Fruit fly (Drosophila melanogaster): ENCODE data around the gene CG44290.
A peak's percentile ranks its signal among the peaks of the same experiment; 100 is the strongest.

The CG44290 gene

DNA sequence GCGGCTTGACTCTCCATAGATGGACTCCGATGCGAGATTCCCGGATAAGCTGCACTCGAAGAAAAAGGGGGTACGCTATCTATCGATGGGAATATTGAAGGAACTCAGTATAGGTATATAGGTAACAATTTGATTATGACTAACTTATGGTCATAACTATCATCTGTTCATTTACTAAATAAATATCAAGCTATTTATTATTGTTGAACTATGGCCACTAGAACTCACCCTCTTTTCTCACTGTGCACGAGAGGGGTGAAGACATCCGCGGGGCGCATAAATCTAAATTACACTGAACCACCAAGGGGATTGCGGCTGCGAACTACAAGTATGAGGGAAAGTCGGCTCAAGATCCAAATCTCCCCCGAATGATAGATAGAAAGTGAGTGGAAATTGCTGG, at the start of gene CG44290 (continued):
- TF ChIP-seq ac (GFP tag; optimal IDR thresholded peaks at IDR 0.05) (no peak), Hr78 (GFP tag; optimal IDR thresholded peaks at IDR 0.05) (no peak), sug (tag; optimal IDR thresholded peaks at IDR 0.05) (no peak), row (GFP tag; IDR thresholded peaks at IDR 0.05) (peak; percentile 68), Fer2 (tag; optimal IDR thresholded peaks at IDR 0.05) (no peak), CG7271 (tag; optimal IDR thresholded peaks at IDR 0.05) (no peak), CG9727 (GFP tag; optimal IDR thresholded peaks at IDR 0.05) (peak; percentile 46), CG31388 (GFP tag; optimal IDR thresholded peaks at IDR 0.05) (no peak), CG8359 (GFP tag; optimal IDR thresholded peaks at IDR 0.05; ENCODE audit: borderline replicate concordance) (no peak), CG8388 (GFP tag; optimal IDR thresholded peaks at IDR 0.05) (peak; percentile 43), Vsx1 (GFP tag; optimal IDR thresholded peaks at IDR 0.05) (no peak), CG33557 (GFP tag; optimal IDR thresholded peaks at IDR 0.05) (peak; percentile 27), CG12299 (tag; optimal IDR thresholded peaks at IDR 0.05) (no peak), sens (GFP tag) (peak; percentile 96), CG8765 (GFP tag; IDR thresholded peaks at IDR 0.05) (peak; percentile 43; the same call in 1 of the 2 replicates), CG4404 (GFP tag; IDR thresholded peaks at IDR 0.05) (peak; percentile 40; the same call in 1 of the 2 replicates), CG10543 (GFP tag; optimal IDR thresholded peaks at IDR 0.05) (no peak), ash1 (GFP tag; optimal IDR thresholded peaks at IDR 0.05) (no peak), dimm (GFP tag; IDR thresholded peaks at IDR 0.05) (no peak), Asciz (GFP tag; optimal IDR thresholded peaks at IDR 0.05) (peak; percentile 27), CG6813 (GFP tag; optimal IDR thresholded peaks at IDR 0.05) (no peak), kni (GFP tag; optimal IDR thresholded peaks at IDR 0.05) (no peak), Pdp1 (GFP tag; optimal IDR thresholded peaks at IDR 0.05) (peak in 1 of 2 experiments; percentile 44), bigmax (GFP tag; optimal IDR thresholded peaks at IDR 0.05) (no peak), cas (GFP tag; IDR thresholded peaks at IDR 0.05) (no peak), Gsc (GFP tag; IDR thresholded peaks at IDR 0.05) (no peak), lbe (GFP tag; optimal IDR thresholded peaks at IDR 0.05) (no peak), gro (GFP tag; optimal IDR thresholded peaks at IDR 0.05) (no peak), ind (GFP tag; optimal IDR thresholded peaks at IDR 0.05) (no peak), Med (GFP tag) (no peak), sim (GFP tag; IDR thresholded peaks at IDR 0.05) (no peak), cg (GFP tag; optimal IDR thresholded peaks at IDR 0.05) (no peak), CG11695 (GFP tag; IDR thresholded peaks at IDR 0.05) (no peak), CG15696 (tag; optimal IDR thresholded peaks at IDR 0.05) (peak; percentile 37), cato (GFP tag; optimal IDR thresholded peaks at IDR 0.05; ENCODE audit: borderline replicate concordance) (no peak), Mrtf (GFP tag; IDR thresholded peaks at IDR 0.05) (peak; percentile 27; the same call in 1 of the 3 replicates), CG32767 (GFP tag; IDR thresholded peaks at IDR 0.05) (no peak), jing (GFP tag; optimal IDR thresholded peaks at IDR 0.05) (no peak), CG12942 (GFP tag; optimal IDR thresholded peaks at IDR 0.05) (no peak), Blimp-1 (GFP tag; optimal IDR thresholded peaks at IDR 0.05) (peak; percentile 65), NC2β (GFP tag; optimal IDR thresholded peaks at IDR 0.05) (peak; percentile 4), dmrt99B (tag; optimal IDR thresholded peaks at IDR 0.05) (peak; percentile 46), Aef1 (GFP tag; IDR thresholded peaks at IDR 0.05) (no peak), Xrp1 (GFP tag; IDR thresholded peaks at IDR 0.05) (peak; percentile 83), CG17568 (GFP tag; optimal IDR thresholded peaks at IDR 0.05) (no peak), CG5245 (GFP tag; optimal IDR thresholded peaks at IDR 0.05) (no peak), lmd (GFP tag; IDR thresholded peaks at IDR 0.05) (peak; percentile 39), Ravus (GFP tag; IDR thresholded peaks at IDR 0.05) (no peak), Dp (GFP tag; optimal IDR thresholded peaks at IDR 0.05) (no peak), pfk (GFP tag; optimal IDR thresholded peaks at IDR 0.05) (no peak), CG2678 (tag; optimal IDR thresholded peaks at IDR 0.05) (peak; percentile 74)
